Worm (Caenorhabditis elegans) whole organism, L4/young adult: Measurements from ENCODE around the gene Y46B2A.3.

Source experiments
- W03F9.2 ChIP-seq: fragments of 150-350 bp; optimal IDR thresholded peaks from 2 replicates; lab custom pipeline; 2014; ENCODE audit warnings: missing biosample characterization, missing genetic modification characterization
- dao-5 ChIP-seq: sonication (generic microtip); optimal IDR thresholded peaks from 2 replicates; lab custom pipeline; 2016; ENCODE audit warnings: missing genotype, missing genetic modification characterization, moderate library complexity, missing compliant biosample characterization
- him-1 ChIP-seq: sonication (generic microtip); optimal IDR thresholded peaks from 2 replicates; lab custom pipeline; 2016; ENCODE audit warnings: missing genotype, missing genetic modification reagents, missing genetic modification characterization, missing compliant biosample characterization

- no peak for TF ChIP-seq W03F9.2 (tag; lab: Kevin White, UChicago)
- no peak for TF ChIP-seq him-1 (tag; lab: Kevin White, UChicago)
- no peak for TF ChIP-seq dao-5 (tag; lab: Kevin White, UChicago)
These were observed 17.5 kb upstream of the Y46B2A.3 start for ce11 chrII:884204-884603.
